Worm (Caenorhabditis elegans): Measurements from ENCODE around the gene rrp-8.

The rrp-8 gene

ce11 chrIV:438384-438783, 42.0 kb downstream of the rrp-8 start:
- no peak for TF ChIP-seq ceh-88 (GFP tag; IDR thresholded peaks at IDR 0.05)
- TF ChIP-seq unc-62 (GFP tag; optimal IDR thresholded peaks at IDR 0.05): no peak
- no peak for TF ChIP-seq unc-86 (tag; optimal IDR thresholded peaks at IDR 0.05)
- TF ChIP-seq lir-3 (tag; optimal IDR thresholded peaks at IDR 0.05; ENCODE audit: poor library complexity): no peak
- no peak for TF ChIP-seq hlh-4 (tag; optimal IDR thresholded peaks at IDR 0.05)
- no peak for TF ChIP-seq ztf-11 (tag; optimal IDR thresholded peaks at IDR 0.05)
- no peak for TF ChIP-seq ama-1 (optimal IDR thresholded peaks at IDR 0.05)
- no peak for TF ChIP-seq unc-130 (tag; optimal IDR thresholded peaks at IDR 0.05)
- TF ChIP-seq blmp-1 (tag; optimal IDR thresholded peaks at IDR 0.05): no peak
- no peak for TF ChIP-seq sptf-1 (tag; optimal IDR thresholded peaks at IDR 0.05)
- no peak for TF ChIP-seq lin-14 (GFP tag; optimal IDR thresholded peaks at IDR 0.05)

- TF ChIP-seq lin-39 (tag; optimal IDR thresholded peaks at IDR 0.05) (no peak), nhr-76 (tag; optimal IDR thresholded peaks at IDR 0.05) (no peak), nhr-84 (tag; optimal IDR thresholded peaks at IDR 0.05) (no peak), swsn-7 (tag; optimal IDR thresholded peaks at IDR 0.05) (no peak), isw-1 (GFP tag; IDR thresholded peaks at IDR 0.05) (no peak), dsc-1 (tag; optimal IDR thresholded peaks at IDR 0.05) (no peak), snu-23 (GFP tag; optimal IDR thresholded peaks at IDR 0.05) (no peak), aha-1 (tag; optimal IDR thresholded peaks at IDR 0.05) (no peak), ceh-88 (GFP tag; IDR thresholded peaks at IDR 0.05) (no peak), elt-2 (tag; optimal IDR thresholded peaks at IDR 0.05) (peak; percentile 58), efl-1 (optimal IDR thresholded peaks at IDR 0.05) (no peak), efl-1 (GFP tag; optimal IDR thresholded peaks at IDR 0.05 in 1 of 2) (peak in 1 of 2 experiments; percentile 89), fos-1 (tag; optimal IDR thresholded peaks at IDR 0.05) (no peak), lin-15B (tag; optimal IDR thresholded peaks at IDR 0.05) (no peak)
Measured at ce11 chrIV:440509-440908, 44.2 kb downstream of the rrp-8 start, which contains the start of gene hum-8. Gene hum-8, minus strand, starts transcription at chrIV:440554.

- TF ChIP-seq hlh-4 (tag; optimal IDR thresholded peaks at IDR 0.05) (no peak), ceh-8 (GFP tag; optimal IDR thresholded peaks at IDR 0.05) (peak; percentile 69), ama-1 (optimal IDR thresholded peaks at IDR 0.05) (no peak), ceh-63 (GFP tag; optimal IDR thresholded peaks at IDR 0.05) (no peak), ceh-82 (tag; optimal IDR thresholded peaks at IDR 0.05) (peak; percentile 75 to 93 (median 77)), nhr-77 (tag; optimal IDR thresholded peaks at IDR 0.05) (peak; percentile 90), alr-1 (tag; optimal IDR thresholded peaks at IDR 0.05; ENCODE audit: borderline replicate concordance) (no peak), mdl-1 (tag; optimal IDR thresholded peaks at IDR 0.05) (peak in 1 of 2 experiments; percentile 78), lin-14 (GFP tag; optimal IDR thresholded peaks at IDR 0.05) (peak; percentile 93), pax-3 (tag; optimal IDR thresholded peaks at IDR 0.05) (peak; percentile 88), unc-62 (GFP tag; optimal IDR thresholded peaks at IDR 0.05) (peak; percentile 9), lin-39 (tag; optimal IDR thresholded peaks at IDR 0.05) (peak; percentile 82), snpc-4 (tag; optimal IDR thresholded peaks at IDR 0.05) (peak; percentile 79), nhr-85 (tag) (peak; percentile 94), nhr-47 (tag; optimal IDR thresholded peaks at IDR 0.05) (peak; percentile 95), nhr-12 (tag; optimal IDR thresholded peaks at IDR 0.05) (no peak), swsn-7 (tag; optimal IDR thresholded peaks at IDR 0.05) (peak; percentile 89), elt-2 (tag; optimal IDR thresholded peaks at IDR 0.05) (peak; percentile 55), F16B12.6 (tag; optimal IDR thresholded peaks at IDR 0.05) (peak; percentile 73), tlp-1 (tag; optimal IDR thresholded peaks at IDR 0.05) (no peak), jun-1 (tag; optimal IDR thresholded peaks at IDR 0.05) (peak; percentile 82), sup-37 (GFP tag; optimal IDR thresholded peaks at IDR 0.05) (peak; percentile 17), nhr-71 (tag; optimal IDR thresholded peaks at IDR 0.05) (peak; percentile 95), mep-1 (tag; optimal IDR thresholded peaks at IDR 0.05) (peak; percentile 94), ceh-88 (GFP tag; IDR thresholded peaks at IDR 0.05) (peak; percentile 89), unc-86 (tag; optimal IDR thresholded peaks at IDR 0.05) (peak; percentile 88), pqm-1 (tag; optimal IDR thresholded peaks at IDR 0.05) (no peak), pag-3 (tag; optimal IDR thresholded peaks at IDR 0.05; ENCODE audit: borderline replicate concordance, insufficient read depth) (no peak), lir-3 (tag; optimal IDR thresholded peaks at IDR 0.05; ENCODE audit: poor library complexity) (peak; percentile 76), dsc-1 (tag; optimal IDR thresholded peaks at IDR 0.05) (peak; percentile 85), snu-23 (GFP tag; optimal IDR thresholded peaks at IDR 0.05) (peak; percentile 95), ets-5 (GFP tag; IDR thresholded peaks at IDR 0.05) (no peak), nhr-20 (tag; optimal IDR thresholded peaks at IDR 0.05) (peak; percentile 91), nhr-19 (GFP tag; conservative IDR thresholded peaks at IDR 0.05) (peak; percentile 89), nhr-76 (tag; optimal IDR thresholded peaks at IDR 0.05) (no peak), hpl-2 (GFP tag; optimal IDR thresholded peaks at IDR 0.05) (peak; percentile 61), nhr-11 (tag; optimal IDR thresholded peaks at IDR 0.05) (peak; percentile 56)
Measured at ce11 chrIV:443622-444021, 47.3 kb downstream of the rrp-8 start, which contains the start of gene mrpl-55. Gene mrpl-55, plus strand, starts transcription at chrIV:443985.

All from whole organism, L1 larva.